Worm (Caenorhabditis elegans): ENCODE measurements around the gene F56D6.6.
A peak's percentile ranks its signal among the peaks of the same experiment; 100 is the strongest.
"Not testable (repeated sequence)": the region's sequence is repeated elsewhere in the genome, so short reads cannot be mapped to it uniquely, and the experiment has no call there.

Gene F56D6.6

DNA sequence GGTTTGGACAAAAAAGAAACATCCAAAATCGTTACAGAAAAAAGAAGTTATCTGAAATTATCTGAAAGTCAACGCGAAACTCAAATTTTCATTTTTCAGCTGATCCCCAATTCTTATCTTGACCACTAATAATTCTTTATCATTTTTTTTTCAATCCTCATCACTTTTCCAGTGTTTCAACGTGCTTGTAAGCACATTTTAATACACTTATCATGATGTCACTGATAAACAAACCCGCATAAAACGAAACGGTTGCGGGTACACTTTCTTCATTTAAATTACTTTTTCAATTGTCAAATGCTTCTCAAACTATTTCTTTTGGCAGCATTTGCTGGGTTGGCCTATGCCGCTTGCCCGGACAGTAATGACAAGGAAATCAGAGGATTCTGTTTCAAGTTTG, 18.8 kb downstream of the F56D6.6 start, which contains the start of gene clec-67:
Gene clec-67 (plus strand): TSS at position 268 of the 400 bp plus-strand sequence.
- no peak for TF ChIP-seq lim-7 (GFP tag; IDR thresholded peaks at IDR 0.05)
- peak; percentile 58 for TF ChIP-seq hlh-11 (tag; optimal IDR thresholded peaks at IDR 0.05)
- TF ChIP-seq daf-16 (GFP tag; optimal IDR thresholded peaks at IDR 0.05), result no peak
- TF ChIP-seq daf-16 (tag; optimal IDR thresholded peaks at IDR 0.05), result peak; percentile 57
- no peak for TF ChIP-seq T26A8.4 (GFP tag; IDR thresholded peaks at IDR 0.05)
- no peak for TF ChIP-seq daf-8 (GFP tag; IDR thresholded peaks at IDR 0.05)
- peak; percentile 17 for TF ChIP-seq mxl-3 (GFP tag; optimal IDR thresholded peaks at IDR 0.05)
- no peak for TF ChIP-seq skn-1 (tag; optimal IDR thresholded peaks at IDR 0.05)
- TF ChIP-seq nhr-77 (tag; optimal IDR thresholded peaks at IDR 0.05), result peak; percentile 9
- TF ChIP-seq nhr-28 (tag; optimal IDR thresholded peaks at IDR 0.05), result peak; percentile 63
- peak; percentile 78 for TF ChIP-seq pqm-1 (tag; optimal IDR thresholded peaks at IDR 0.05)
- no peak for TF ChIP-seq fos-1 (tag; optimal IDR thresholded peaks at IDR 0.05)
- TF ChIP-seq spr-3 (GFP tag; optimal IDR thresholded peaks at IDR 0.05), result no peak

DNA sequence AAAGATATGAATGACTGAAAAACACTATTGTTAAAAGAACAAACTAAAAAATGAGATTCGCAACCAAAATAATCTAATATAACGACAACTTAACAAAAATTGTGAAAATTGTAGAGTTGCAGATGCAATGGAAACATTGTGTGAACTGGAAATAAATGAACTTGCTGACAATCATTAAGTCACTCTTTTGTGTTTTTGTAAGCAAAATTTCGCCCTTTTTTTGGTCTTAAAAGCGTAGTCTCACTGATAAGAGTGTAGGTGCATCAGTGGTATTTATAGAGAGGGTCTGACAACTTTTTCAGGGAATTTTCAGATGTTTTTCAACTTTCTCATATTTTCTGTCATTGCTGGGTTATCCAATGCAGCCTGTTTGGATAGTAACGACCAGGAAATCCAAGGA, 23.1 kb downstream of the F56D6.6 start, which contains the start of gene clec-68:
Gene clec-68 (plus strand): TSS at position 301 of the 400 bp plus-strand sequence.
- TF ChIP-seq madf-9 (GFP tag; conservative IDR thresholded peaks at IDR 0.05) (no peak), attf-4 (tag; optimal IDR thresholded peaks at IDR 0.05) (no peak), snpc-4 (tag; optimal IDR thresholded peaks at IDR 0.05) (no peak), ces-1 (GFP tag; optimal IDR thresholded peaks at IDR 0.05) (no peak), gei-8 (GFP tag; optimal IDR thresholded peaks at IDR 0.05) (no peak), Y105C5A.15 (GFP tag; IDR thresholded peaks at IDR 0.05) (no peak)

DNA sequence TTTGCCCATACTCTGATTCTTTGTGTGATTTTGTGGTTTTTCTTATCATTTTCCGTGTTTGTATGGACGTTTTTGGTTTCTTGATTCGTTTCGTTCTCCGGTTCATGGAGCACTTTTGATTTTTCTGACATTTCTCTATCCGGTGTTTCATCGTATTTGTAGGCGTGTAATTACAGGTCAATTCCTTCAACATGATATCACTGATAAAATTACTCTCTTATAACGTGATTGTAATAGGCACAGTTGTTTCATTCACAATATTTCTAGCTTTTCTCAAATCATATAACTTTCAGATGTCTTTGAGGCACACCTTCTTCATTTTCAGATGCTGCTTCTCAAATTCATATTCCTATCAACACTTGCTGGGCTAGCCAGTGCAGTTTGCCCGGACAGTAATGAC, 29.4 kb downstream of the F56D6.6 start, which contains the start of gene clec-70:
Gene clec-70 (plus strand): TSS at position 301 of the 400 bp plus-strand sequence.
- not testable (repeated sequence) for TF ChIP-seq nhr-237 (tag; optimal IDR thresholded peaks at IDR 0.05); snpc-4 (tag; optimal IDR thresholded peaks at IDR 0.05); snpc-1.2 (GFP tag; IDR thresholded peaks at IDR 0.05)

DNA sequence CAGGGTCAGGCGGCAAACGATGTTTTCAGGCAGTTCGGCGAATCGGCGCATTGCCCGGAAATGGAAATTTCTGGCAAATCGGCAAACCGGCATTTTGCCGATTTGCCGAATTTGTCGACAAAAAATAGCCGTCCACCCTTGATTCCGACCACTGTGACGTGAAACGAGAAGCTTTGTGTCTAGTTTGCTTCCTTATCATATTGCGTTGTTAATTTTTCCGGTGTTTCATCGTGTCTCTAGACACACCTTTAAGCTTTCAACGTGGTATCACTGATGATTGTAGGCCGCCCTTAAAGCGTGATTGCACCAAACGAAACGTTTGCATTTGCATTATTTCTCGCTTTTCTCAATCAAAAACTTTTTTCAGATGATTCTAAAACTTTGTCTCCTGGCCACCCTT, 34.0 kb downstream of the F56D6.6 start, which contains the start of gene clec-71:
Gene clec-71 (plus strand): TSS at position 362 of the 400 bp plus-strand sequence.
- TF ChIP-seq unc-62 (GFP tag; optimal IDR thresholded peaks at IDR 0.05 in 1 of 2) (peak in 1 of 2 experiments; percentile 55), unc-62 (tag; optimal IDR thresholded peaks at IDR 0.05) (no peak), gei-8 (GFP tag; optimal IDR thresholded peaks at IDR 0.05) (no peak), aha-1 (tag) (peak; percentile 57)

DNA sequence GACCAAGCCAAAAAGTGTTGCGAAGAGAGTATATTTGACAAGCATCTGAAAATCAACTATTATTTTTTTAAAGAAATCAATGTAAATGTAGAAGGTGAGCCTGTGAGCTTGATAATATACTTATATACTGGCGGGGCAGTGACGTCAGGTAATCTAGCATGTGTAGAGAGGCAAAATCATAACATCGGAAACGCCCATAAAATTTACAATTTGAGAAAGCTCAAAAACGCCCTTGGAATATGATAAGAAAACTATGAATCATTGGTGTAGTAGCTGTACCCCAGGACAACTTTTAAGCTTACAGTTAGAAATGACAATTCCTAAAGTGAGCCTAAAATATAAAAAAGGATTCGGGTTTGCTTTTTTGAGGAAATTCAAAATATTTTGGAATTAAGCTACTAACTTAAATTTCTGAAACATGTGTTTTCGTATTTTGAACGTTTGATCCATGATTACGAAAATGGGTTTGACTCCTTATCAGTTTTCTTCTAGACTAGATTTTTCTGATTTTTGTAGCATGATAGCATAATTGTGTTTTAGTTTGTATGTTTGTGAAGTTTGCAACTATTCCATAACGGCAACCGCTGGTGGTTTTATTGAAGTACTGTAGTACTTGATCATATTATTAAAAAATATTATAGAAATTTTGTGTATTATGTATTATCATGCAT, 38.7 kb downstream of the F56D6.6 start, which contains the start of gene clec-174:
Gene clec-174 (minus strand): TSS at position 51 of the 671 bp plus-strand sequence.
- peak; percentile 87 for TF ChIP-seq aha-1 (tag)
- no peak for TF ChIP-seq ZK337.2 (GFP tag; IDR thresholded peaks at IDR 0.05)
- TF ChIP-seq gei-8 (GFP tag; optimal IDR thresholded peaks at IDR 0.05), result no peak
- peak; percentile 6 for TF ChIP-seq pqm-1 (tag; optimal IDR thresholded peaks at IDR 0.05)
- TF ChIP-seq saeg-2 (GFP tag; IDR thresholded peaks at IDR 0.05), result no peak
- no peak for TF ChIP-seq nhr-111 (GFP tag; optimal IDR thresholded peaks at IDR 0.05)
- no peak for TF ChIP-seq lin-38 (GFP tag; IDR thresholded peaks at IDR 0.05)
- TF ChIP-seq lin-29 (GFP tag; IDR thresholded peaks at IDR 0.05), result no peak
- TF ChIP-seq Y105C5A.15 (GFP tag; IDR thresholded peaks at IDR 0.05), result no peak
- no peak for TF ChIP-seq nhr-48 (tag; optimal IDR thresholded peaks at IDR 0.05)
- no peak for TF ChIP-seq D1046.2 (GFP tag; IDR thresholded peaks at IDR 0.05)
- TF ChIP-seq ceh-82 (tag; optimal IDR thresholded peaks at IDR 0.05), result no peak
- no peak for TF ChIP-seq zip-2 (tag; optimal IDR thresholded peaks at IDR 0.05)
- no peak for TF ChIP-seq lim-7 (GFP tag; IDR thresholded peaks at IDR 0.05)
- no peak for TF ChIP-seq duxl-1 (tag; optimal IDR thresholded peaks at IDR 0.05; ENCODE audit: poor library complexity)
- TF ChIP-seq mes-2 (tag; optimal IDR thresholded peaks at IDR 0.05; ENCODE audit: poor library complexity, severe bottlenecking), result no peak
- no peak for TF ChIP-seq ceh-62 (tag; optimal IDR thresholded peaks at IDR 0.05)
- TF ChIP-seq ceh-44 (GFP tag; IDR thresholded peaks at IDR 0.05), result no peak
- no peak for TF ChIP-seq pha-4 (GFP tag; IDR thresholded peaks at IDR 0.05)
- TF ChIP-seq pha-4 (tag; optimal IDR thresholded peaks at IDR 0.05), result no peak
- no peak for TF ChIP-seq madf-9 (GFP tag; conservative IDR thresholded peaks at IDR 0.05)
- TF ChIP-seq daf-12 (tag; optimal IDR thresholded peaks at IDR 0.05), result no peak
- no peak for TF ChIP-seq ZK546.5 (tag; optimal IDR thresholded peaks at IDR 0.05)
- peak; percentile 87 for TF ChIP-seq nhr-28 (tag; optimal IDR thresholded peaks at IDR 0.05)
- no peak for TF ChIP-seq ztf-11 (tag; optimal IDR thresholded peaks at IDR 0.05)
- no peak for TF ChIP-seq F44E2.7 (GFP tag; IDR thresholded peaks at IDR 0.05)
- no peak for TF ChIP-seq F10B5.3 (tag; optimal IDR thresholded peaks at IDR 0.05)
- TF ChIP-seq nhr-77 (tag; optimal IDR thresholded peaks at IDR 0.05), result peak; percentile 54

All from whole organism, L4 larva.